Worm (Caenorhabditis elegans): ENCODE measurements around the gene C48D1.5.

DNA sequence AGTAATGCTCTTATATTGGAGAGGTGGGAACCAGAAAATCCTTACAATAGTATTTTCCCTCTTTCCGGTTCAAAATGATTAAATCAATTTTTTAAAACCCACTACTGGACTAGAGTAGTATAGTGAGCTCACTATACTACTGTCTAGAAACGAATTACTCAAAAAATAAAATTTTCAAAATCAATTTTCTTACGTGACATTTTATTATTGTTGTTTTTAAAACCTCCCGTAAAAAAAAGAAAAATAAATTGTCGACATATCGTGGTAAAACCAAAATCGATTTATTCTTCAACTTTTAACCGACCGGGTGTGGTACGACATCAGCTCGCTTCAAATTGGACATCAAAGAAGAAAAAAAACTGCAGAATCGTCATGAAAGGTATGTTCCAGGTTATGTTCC is 32.3 kb upstream of the C48D1.5 start, which contains the start of gene F58D2.2:
- TF ChIP-seq unc-39 (tag; optimal IDR thresholded peaks at IDR 0.05) (no peak), nhr-76 (tag; optimal IDR thresholded peaks at IDR 0.05) (no peak), snpc-4 (tag; optimal IDR thresholded peaks at IDR 0.05) (no peak)
